Fruit fly (Drosophila melanogaster): ENCODE data around the gene alpha4GT1.

alpha4GT1 gene

dm6 chr2L:2972439-2972936 lies 50.5 kb downstream of the alpha4GT1 start, which contains the start of the genes Rrp1 and gammaTub23C (continued):
- TF ChIP-seq CG9609 (GFP tag; optimal IDR thresholded peaks at IDR 0.05) (peak; percentile 77), lmd (GFP tag; IDR thresholded peaks at IDR 0.05) (peak; percentile 90), CG1603 (tag; optimal IDR thresholded peaks at IDR 0.05) (peak; percentile 34), Bgb (GFP tag; IDR thresholded peaks at IDR 0.05; ENCODE audit: partially characterized antibody) (no peak), CG12299 (tag; optimal IDR thresholded peaks at IDR 0.05) (peak; percentile 79), NC2α (GFP tag; optimal IDR thresholded peaks at IDR 0.05) (no peak), zf30C (GFP tag; optimal IDR thresholded peaks at IDR 0.05) (no peak), cg (GFP tag; optimal IDR thresholded peaks at IDR 0.05) (no peak), CG7556 (GFP tag; optimal IDR thresholded peaks at IDR 0.05) (peak; percentile 94), bowl (GFP tag; IDR thresholded peaks at IDR 0.05) (no peak), CG13894 (tag; optimal IDR thresholded peaks at IDR 0.05) (peak; percentile 53), oc (tag; optimal IDR thresholded peaks at IDR 0.05) (peak; percentile 67), CG11723 (GFP tag; optimal IDR thresholded peaks at IDR 0.05) (peak; percentile 85)

Measured in whole organism, embryonic.